Worm (Caenorhabditis elegans) whole organism, early embryonic: ENCODE data around the gene str-231.

Source experiments
- F13C5.2 ChIP-seq: sonication (generic microtip); optimal IDR thresholded peaks from 2 replicates; lab custom pipeline; 2017; ENCODE audit warnings: mild to moderate bottlenecking, missing genetic modification characterization, inconsistent platforms, missing compliant biosample characterization
- ama-1 ChIP-seq: fragments of 150-350 bp; optimal IDR thresholded peaks from 2 replicates; lab custom pipeline; 2014
- hnd-1 ChIP-seq: sonication (generic microtip); optimal IDR thresholded peaks from 2 replicates; lab custom pipeline; 2016; ENCODE audit warnings: missing genetic modification characterization, missing compliant biosample characterization
- pes-1 ChIP-seq: fragments of 200-800 bp; sonication (Bioruptor generic); IDR thresholded peaks from 2 replicates; pipeline ENCODE4 v1.3.6; 2022; ENCODE audit warnings: missing genetic modification reagents, missing genetic modification characterization, missing compliant biosample characterization
- scrt-1 ChIP-seq: fragments of 200-800 bp; sonication (Bioruptor generic); IDR thresholded peaks from 2 replicates; pipeline ENCODE4 v1.3.6; 2022; ENCODE audit warnings: missing genetic modification characterization, missing compliant biosample characterization
- sea-1 ChIP-seq: fragments of 200-800 bp; sonication (Bioruptor generic); conservative IDR thresholded peaks from 2 replicates; pipeline ENCODE4 v1.3.6; 2022; ENCODE audit warnings: missing genetic modification characterization, missing compliant biosample characterization
- tbx-11 ChIP-seq: fragments of 200-800 bp; sonication (Bioruptor generic); IDR thresholded peaks from 2 replicates; pipeline ENCODE4 v1.3.6; 2022; ENCODE audit warnings: missing genetic modification characterization, missing compliant biosample characterization
- tbx-37 ChIP-seq: fragments of 200-800 bp; sonication (Bioruptor generic); conservative IDR thresholded peaks from 2 replicates; pipeline ENCODE4 v1.3.6; 2022; ENCODE audit warnings: missing genetic modification reagents, missing genetic modification characterization, missing compliant biosample characterization

DNA sequence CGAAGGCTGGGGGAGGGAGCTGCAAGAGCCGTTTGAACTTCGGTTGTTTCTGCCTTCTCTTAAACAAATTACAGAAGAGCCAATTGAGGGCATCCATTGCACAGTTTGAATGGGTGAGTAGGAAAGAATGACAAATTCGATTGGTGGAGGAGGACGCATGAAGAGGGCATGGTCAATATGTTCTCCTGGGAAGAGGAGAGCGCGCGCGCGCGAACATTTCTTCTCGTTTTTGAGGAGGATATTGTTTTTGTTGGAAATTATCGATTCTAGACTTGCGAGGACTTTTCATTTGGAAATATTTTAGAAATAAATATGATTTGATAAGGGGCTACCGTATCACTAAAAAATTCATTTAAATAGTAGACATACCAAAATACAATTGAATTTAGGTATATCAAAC is 24.2 kb upstream of the str-231 start, which contains the start of gene T10C6.7:
- no peak for TF ChIP-seq tbx-11
- TF ChIP-seq sea-1 (GFP tag; lab: Robert Waterston, UW): no peak
- TF ChIP-seq ama-1 (lab: Kevin White, UChicago): no peak
- TF ChIP-seq tbx-37: no peak
- no peak for TF ChIP-seq pes-1 (GFP tag; lab: Robert Waterston, UW)
- no peak for TF ChIP-seq hnd-1 (tag; lab: Kevin White, UChicago)
- TF ChIP-seq scrt-1 (GFP tag; lab: Robert Waterston, UW): no peak
- TF ChIP-seq F13C5.2 (tag; lab: Kevin White, UChicago): no peak
